Fruit fly (Drosophila melanogaster): ENCODE measurements around the gene APP-BP1.

dm6 chr3L:11084557-11085231 is 13.5 kb upstream of the APP-BP1 start:
- TF ChIP-seq insv (optimal IDR thresholded peaks at IDR 0.05) (no peak), h (optimal IDR thresholded peaks at IDR 0.05) (no peak), psq (optimal IDR thresholded peaks at IDR 0.05) (no peak), Myc (optimal IDR thresholded peaks at IDR 0.05) (no peak), ttk (optimal IDR thresholded peaks at IDR 0.05) (no peak), Sin3A (optimal IDR thresholded peaks at IDR 0.05) (no peak)

Measured in Kc167 (cell line).